Worm (Caenorhabditis elegans) whole organism, mixed stage, embryonic: ENCODE measurements around the gene acdh-12.

Experiments
- M03D4.4 ChIP-seq: sonication (generic microtip); optimal IDR thresholded peaks from 2 replicates; lab custom pipeline; 2017; ENCODE audit warnings: mild to moderate bottlenecking, missing genetic modification characterization, missing compliant biosample characterization
- bed-3 ChIP-seq: fragments of 200-800 bp; sonication (Bioruptor generic); optimal IDR thresholded peaks from 3 replicates; lab custom pipeline; 2018; ENCODE audit warnings: mild to moderate bottlenecking, missing genetic modification characterization, moderate library complexity, missing compliant biosample characterization
- blmp-1 ChIP-seq: fragments of 150-350 bp; optimal IDR thresholded peaks from 2 replicates; lab custom pipeline; 2014; ENCODE audit warnings: missing biosample characterization, missing genetic modification characterization
- ceh-39 ChIP-seq: fragments of 150-350 bp; optimal IDR thresholded peaks from 2 replicates; lab custom pipeline; 2014; ENCODE audit warnings: missing biosample characterization, missing genetic modification characterization
- ceh-43 ChIP-seq: fragments of 200-800 bp; sonication (Bioruptor generic); optimal IDR thresholded peaks from 2 replicates; lab custom pipeline; 2018; ENCODE audit warnings: mild to moderate bottlenecking, missing genetic modification characterization, moderate library complexity, missing compliant biosample characterization
- ceh-83 ChIP-seq: fragments of 200-800 bp; sonication (Bioruptor generic); optimal IDR thresholded peaks from 2 replicates; lab custom pipeline; 2018; ENCODE audit warnings: mild to moderate bottlenecking, missing genetic modification characterization, missing compliant biosample characterization
- ces-1 ChIP-seq: fragments of 150-350 bp; optimal IDR thresholded peaks from 2 replicates; lab custom pipeline; 2014; ENCODE audit warnings: missing biosample characterization, missing genetic modification reagents, missing genetic modification characterization
- cnd-1 ChIP-seq: fragments of 200-800 bp; sonication (Bioruptor generic); optimal IDR thresholded peaks from 2 replicates; lab custom pipeline; 2018; ENCODE audit warnings: mild to moderate bottlenecking, missing genetic modification characterization, missing compliant biosample characterization
- drap-1 ChIP-seq: fragments of 200-800 bp; sonication (Bioruptor generic); optimal IDR thresholded peaks from 3 replicates; lab custom pipeline; 2018; ENCODE audit warnings: mild to moderate bottlenecking, missing genetic modification characterization, missing compliant biosample characterization
- elt-1 ChIP-seq: sonication (generic microtip); optimal IDR thresholded peaks from 2 replicates; lab custom pipeline; 2017; ENCODE audit warnings: missing genetic modification characterization, mild to moderate bottlenecking, missing compliant biosample characterization, antibody characterized with exemption, moderate library complexity, borderline replicate concordance; ENCODE audit not compliant: insufficient read depth
- elt-3 ChIP-seq: fragments of 150-350 bp; optimal IDR thresholded peaks from 2 replicates; lab custom pipeline; 2014; ENCODE audit warnings: missing biosample characterization, missing genetic modification characterization
- flh-1 ChIP-seq: fragments of 200-800 bp; sonication (Bioruptor generic); optimal IDR thresholded peaks from 2 replicates; lab custom pipeline; 2018; ENCODE audit warnings: mild to moderate bottlenecking, missing genetic modification characterization, moderate library complexity, missing compliant biosample characterization
- ham-2 ChIP-seq: fragments of 200-800 bp; sonication (Bioruptor generic); optimal IDR thresholded peaks from 2 replicates; lab custom pipeline; 2018; ENCODE audit warnings: mild to moderate bottlenecking, missing genetic modification characterization, missing compliant biosample characterization
- hlh-1 ChIP-seq: fragments of 150-350 bp; optimal IDR thresholded peaks from 2 replicates; lab custom pipeline; 2014; ENCODE audit warnings: missing biosample characterization, missing genetic modification reagents, missing genetic modification characterization
- lin-13 ChIP-seq: fragments of 150-350 bp; optimal IDR thresholded peaks from 2 replicates; lab custom pipeline; 2014; ENCODE audit warnings: missing biosample characterization, missing genetic modification characterization
- lin-32 ChIP-seq: fragments of 200-800 bp; sonication (Bioruptor generic); optimal IDR thresholded peaks from 2 replicates; lab custom pipeline; 2018; ENCODE audit warnings: mild to moderate bottlenecking, missing genetic modification characterization, missing compliant biosample characterization
- lsy-2 ChIP-seq: fragments of 150-350 bp; optimal IDR thresholded peaks from 2 replicates; lab custom pipeline; 2014; ENCODE audit warnings: missing biosample characterization, missing genetic modification characterization
- mep-1 ChIP-seq: fragments of 150-350 bp; optimal IDR thresholded peaks from 2 replicates; lab custom pipeline; 2017; ENCODE audit warnings: missing biosample characterization, missing genetic modification reagents, missing genetic modification characterization, inconsistent platforms
- mls-2 ChIP-seq: sonication (generic microtip); optimal IDR thresholded peaks from 2 replicates; lab custom pipeline; 2016; ENCODE audit warnings: mild to moderate bottlenecking, missing genetic modification characterization, moderate library complexity, missing compliant biosample characterization
- nhr-12 ChIP-seq: fragments of 150-350 bp; optimal IDR thresholded peaks from 2 replicates; lab custom pipeline; 2014; ENCODE audit warnings: missing biosample characterization, missing genetic modification characterization
- nhr-2 ChIP-seq: fragments of 150-350 bp; optimal IDR thresholded peaks from 2 replicates; lab custom pipeline; 2014; ENCODE audit warnings: missing biosample characterization, missing genetic modification characterization
- nhr-237 ChIP-seq: fragments of 150-350 bp; optimal IDR thresholded peaks from 2 replicates; lab custom pipeline; 2014; ENCODE audit warnings: missing biosample characterization, missing genetic modification characterization
- nhr-28 ChIP-seq: fragments of 150-350 bp; optimal IDR thresholded peaks from 2 replicates; lab custom pipeline; 2014; ENCODE audit warnings: missing biosample characterization, missing genetic modification characterization
- nhr-76 ChIP-seq: sonication (generic microtip); optimal IDR thresholded peaks from 2 replicates; lab custom pipeline; 2017; ENCODE audit warnings: missing biosample characterization, missing genetic modification characterization
- pha-4 ChIP-seq: fragments of 150-350 bp; optimal IDR thresholded peaks from 2 replicates; lab custom pipeline; 2018; ENCODE audit warnings: missing biosample characterization, missing genetic modification reagents, missing genetic modification characterization
- sem-2 ChIP-seq: fragments of 200-800 bp; sonication (Bioruptor generic); optimal IDR thresholded peaks from 2 replicates; lab custom pipeline; 2018; ENCODE audit warnings: mild to moderate bottlenecking, missing genetic modification characterization, missing compliant biosample characterization
- snpc-4 ChIP-seq: fragments of 150-350 bp; optimal IDR thresholded peaks from 2 replicates; lab custom pipeline; 2014; ENCODE audit warnings: missing biosample characterization, missing genetic modification characterization
- sptf-1 ChIP-seq: sonication (generic microtip); optimal IDR thresholded peaks from 2 replicates; lab custom pipeline; 2017; ENCODE audit warnings: mild to moderate bottlenecking, missing genetic modification characterization, moderate library complexity, missing compliant biosample characterization
- tbx-8 ChIP-seq: fragments of 200-800 bp; sonication (Bioruptor generic); optimal IDR thresholded peaks from 2 replicates; lab custom pipeline; 2018; ENCODE audit warnings: mild to moderate bottlenecking, missing genetic modification characterization, moderate library complexity, missing compliant biosample characterization
- unc-120 ChIP-seq: sonication (generic microtip); optimal IDR thresholded peaks from 2 replicates; lab custom pipeline; 2017; ENCODE audit warnings: missing genetic modification characterization, missing compliant biosample characterization; ENCODE audit not compliant: poor library complexity, severe bottlenecking
- unc-39 ChIP-seq: fragments of 150-350 bp; optimal IDR thresholded peaks from 2 replicates; lab custom pipeline; 2014; ENCODE audit warnings: missing biosample characterization, missing genetic modification characterization
- unc-62 ChIP-seq: fragments of 150-350 bp; optimal IDR thresholded peaks from 2 replicates; lab custom pipeline; 2014; ENCODE audit warnings: missing biosample characterization, missing genetic modification reagents, missing genetic modification characterization
- zip-8 ChIP-seq: fragments of 150-350 bp; optimal IDR thresholded peaks from 2 replicates; lab custom pipeline; 2014; ENCODE audit warnings: missing biosample characterization, missing genetic modification characterization

Gene acdh-12

ce11 chrII:7236937-7237336 is 41.5 kb upstream of the acdh-12 start:
- TF ChIP-seq hlh-1 (tag; lab: Kevin White, UChicago) (no peak), mls-2 (tag; lab: Kevin White, UChicago) (no peak), snpc-4 (tag; lab: Kevin White, UChicago) (no peak), ces-1 (no peak), zip-8 (tag; lab: Kevin White, UChicago) (no peak), ceh-83 (GFP tag; lab: Kevin White, UChicago) (no peak), flh-1 (GFP tag; lab: Kevin White, UChicago) (no peak), ceh-39 (tag; lab: Kevin White, UChicago) (no peak), lsy-2 (tag; lab: Kevin White, UChicago) (no peak), nhr-28 (tag; lab: Kevin White, UChicago) (no peak), nhr-76 (tag; lab: Kevin White, UChicago) (no peak), blmp-1 (no peak), ham-2 (GFP tag; lab: Kevin White, UChicago) (no peak), unc-62 (GFP tag; lab: Kevin White, UChicago) (no peak), bed-3 (no peak), lin-13 (no peak), elt-3 (tag; lab: Kevin White, UChicago) (no peak), pha-4 (tag; lab: Kevin White, UChicago) (no peak)

ce11 chrII:7233274-7233673 is 37.8 kb upstream of the acdh-12 start:
- no peak for TF ChIP-seq unc-120 (tag; lab: Kevin White, UChicago)
- TF ChIP-seq sem-2: no peak
- no peak for TF ChIP-seq unc-62 (GFP tag; lab: Kevin White, UChicago)
- TF ChIP-seq nhr-12 (tag; lab: Kevin White, UChicago): no peak
- no peak for TF ChIP-seq blmp-1
- no peak for TF ChIP-seq ham-2 (GFP tag; lab: Kevin White, UChicago)

ce11 chrII:7232517-7232916 is 37.1 kb upstream of the acdh-12 start, which contains the start of gene ctsa-3.1:
Gene ctsa-3.1 (plus strand): TSS chrII:7232853.
- TF ChIP-seq drap-1 (no peak), bed-3 (no peak), nhr-237 (tag; lab: Kevin White, UChicago) (no peak), sptf-1 (no peak), ham-2 (GFP tag; lab: Kevin White, UChicago) (no peak), ceh-43 (no peak), elt-1 (no peak), snpc-4 (tag; lab: Kevin White, UChicago) (no peak), hlh-1 (tag; lab: Kevin White, UChicago) (no peak), M03D4.4 (tag; lab: Kevin White, UChicago) (no peak), tbx-8 (no peak), lin-32 (GFP tag; lab: Kevin White, UChicago) (no peak), flh-1 (GFP tag; lab: Kevin White, UChicago) (no peak), pha-4 (tag; lab: Kevin White, UChicago) (no peak), unc-62 (GFP tag; lab: Kevin White, UChicago) (no peak), mep-1 (tag; lab: Kevin White, UChicago) (no peak), ces-1 (no peak), blmp-1 (no peak), mls-2 (tag; lab: Kevin White, UChicago) (no peak), nhr-2 (tag; lab: Kevin White, UChicago) (no peak)

- TF ChIP-seq M03D4.4 (tag; lab: Kevin White, UChicago) (no peak), flh-1 (GFP tag; lab: Kevin White, UChicago) (no peak), bed-3 (no peak), unc-62 (GFP tag; lab: Kevin White, UChicago) (no peak), hlh-1 (tag; lab: Kevin White, UChicago) (no peak), unc-120 (tag; lab: Kevin White, UChicago) (no peak), nhr-2 (tag; lab: Kevin White, UChicago) (no peak), ceh-39 (tag; lab: Kevin White, UChicago) (no peak), sptf-1 (no peak), lin-32 (GFP tag; lab: Kevin White, UChicago) (no peak)
These were observed 36.5 kb upstream of the acdh-12 start for ce11 chrII:7231951-7232350.

ce11 chrII:7230684-7231083 is 35.2 kb upstream of the acdh-12 start:
- TF ChIP-seq elt-1 (no peak), nhr-76 (tag; lab: Kevin White, UChicago) (no peak), lin-13 (no peak), sem-2 (no peak), cnd-1 (tag; lab: Kevin White, UChicago) (no peak), bed-3 (no peak), nhr-237 (tag; lab: Kevin White, UChicago) (no peak), ceh-39 (tag; lab: Kevin White, UChicago) (no peak), ceh-43 (no peak), ham-2 (GFP tag; lab: Kevin White, UChicago) (no peak), ces-1 (no peak), nhr-2 (tag; lab: Kevin White, UChicago) (no peak), unc-39 (tag; lab: Kevin White, UChicago) (no peak), pha-4 (tag; lab: Kevin White, UChicago) (no peak)
